Fruit fly (Drosophila melanogaster): Measurements from ENCODE around the gene UQCR-C2.

The UQCR-C2 gene

dm6 chr3L:16626199-16626598 is 42.3 kb downstream of the UQCR-C2 start:
- TF ChIP-seq CTCF (optimal IDR thresholded peaks at IDR 0.05): no peak
- no peak for TF ChIP-seq CG8478 (optimal IDR thresholded peaks at IDR 0.05)

- TF ChIP-seq CTCF (optimal IDR thresholded peaks at IDR 0.05): no peak
- TF ChIP-seq CG8478 (optimal IDR thresholded peaks at IDR 0.05): no peak
Measured at dm6 chr3L:16629793-16630192, 45.9 kb downstream of the UQCR-C2 start.

dm6 chr3L:16631844-16632537 is 48.1 kb downstream of the UQCR-C2 start:
- TF ChIP-seq CTCF (optimal IDR thresholded peaks at IDR 0.05): peak; percentile 70 to 73
- TF ChIP-seq CG8478 (optimal IDR thresholded peaks at IDR 0.05): no peak

- TF ChIP-seq CTCF (optimal IDR thresholded peaks at IDR 0.05) (no peak), CG8478 (optimal IDR thresholded peaks at IDR 0.05) (no peak)
Measured at dm6 chr3L:16634091-16634490, 50.2 kb downstream of the UQCR-C2 start.

- no peak for TF ChIP-seq CTCF (optimal IDR thresholded peaks at IDR 0.05)
- TF ChIP-seq CG8478 (optimal IDR thresholded peaks at IDR 0.05): no peak
Measured at dm6 chr3L:16634529-16634928, 50.6 kb downstream of the UQCR-C2 start.
